Worm (Caenorhabditis elegans) whole organism, midembryonic: ENCODE data around the gene T03G6.7.

Experiments used
- cog-1 ChIP-seq: sonication (generic microtip); optimal IDR thresholded peaks from 2 replicates; lab custom pipeline; 2016; ENCODE audit warnings: missing genetic modification characterization, missing compliant biosample characterization
- flt-1 ChIP-seq: fragments of 200-800 bp; sonication (Bioruptor generic); IDR thresholded peaks from 2 replicates; pipeline ENCODE4 v1.3.6; 2022; ENCODE audit warnings: missing genetic modification characterization, missing compliant biosample characterization
- klf-2 ChIP-seq: fragments of 200-800 bp; sonication (Bioruptor generic); conservative IDR thresholded peaks from 2 replicates; pipeline ENCODE4 v1.3.6; 2022; ENCODE audit warnings: missing genetic modification reagents, missing genetic modification characterization, missing compliant biosample characterization
- med-1 ChIP-seq: sonication (generic microtip); optimal IDR thresholded peaks from 2 replicates; lab custom pipeline; 2017; ENCODE audit warnings: missing genetic modification characterization, mild to moderate bottlenecking, missing compliant biosample characterization, antibody characterized with exemption, missing genetic modification reagents; ENCODE audit not compliant: insufficient read depth
- ref-1 ChIP-seq: fragments of 200-800 bp; sonication (Bioruptor generic); conservative IDR thresholded peaks from 2 replicates; pipeline ENCODE4 v1.3.6; 2022; ENCODE audit warnings: missing genetic modification reagents, missing genetic modification characterization, missing compliant biosample characterization
- tab-1 ChIP-seq: fragments of 200-800 bp; sonication (Bioruptor generic); IDR thresholded peaks from 2 replicates; pipeline ENCODE4 v1.3.6; 2022; ENCODE audit warnings: missing genetic modification characterization, missing compliant biosample characterization
- ztf-23 ChIP-seq: fragments of 200-800 bp; sonication (Bioruptor generic); IDR thresholded peaks from 2 replicates; pipeline ENCODE4 v1.3.6; 2022; ENCODE audit warnings: missing genetic modification reagents, missing genetic modification characterization, missing compliant biosample characterization
- ztf-29 ChIP-seq: fragments of 200-800 bp; sonication (Bioruptor generic); IDR thresholded peaks from 2 replicates; pipeline ENCODE4 v1.3.6; 2022; ENCODE audit warnings: missing genetic modification reagents, missing genetic modification characterization, missing compliant biosample characterization

DNA sequence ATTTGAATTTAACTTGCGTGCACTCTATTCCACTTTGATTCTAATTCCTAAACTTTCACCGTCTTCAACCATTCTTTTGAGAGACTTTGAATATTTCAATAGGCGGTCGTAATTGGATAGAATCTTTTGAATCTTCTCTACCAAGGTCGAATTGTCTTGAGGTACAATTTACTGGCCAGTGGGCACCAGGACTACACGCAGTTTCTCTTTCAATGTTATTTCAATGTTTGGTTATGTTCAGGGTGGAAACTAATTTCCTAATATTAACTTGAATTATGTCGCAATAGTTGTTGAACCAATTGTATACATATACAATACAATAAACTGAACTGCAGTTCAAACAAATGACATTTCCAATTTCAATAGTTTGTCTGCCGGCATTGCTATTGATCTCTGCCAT, 5.8 kb upstream of the T03G6.7 start:
- TF ChIP-seq tab-1 (GFP tag; lab: Robert Waterston, UW) (no peak), ztf-29 (no peak), flt-1 (GFP tag; lab: Robert Waterston, UW) (no peak), cog-1 (no peak), ztf-23 (no peak), med-1 (GFP tag; lab: Kevin White, UChicago) (no peak), ref-1 (GFP tag; lab: Robert Waterston, UW) (no peak), klf-2 (no peak)
